Fruit fly (Drosophila melanogaster): ENCODE data around the gene CG6149.

- TF ChIP-seq psq (optimal IDR thresholded peaks at IDR 0.05) (no peak), insv (optimal IDR thresholded peaks at IDR 0.05) (no peak), h (optimal IDR thresholded peaks at IDR 0.05) (no peak), Sin3A (optimal IDR thresholded peaks at IDR 0.05) (no peak), Myc (optimal IDR thresholded peaks at IDR 0.05) (no peak)
Observed at dm6 chr3L:11415382-11415781, 19.9 kb downstream of the CG6149 start.
